Worm (Caenorhabditis elegans) whole organism, dauer: ENCODE results near the gene nlg-1.

Experiments used
- unc-62 ChIP-seq: sonication (generic microtip); optimal IDR thresholded peaks from 2 replicates; lab custom pipeline; 2017; ENCODE audit warnings: missing biosample characterization, missing genetic modification reagents, missing genetic modification characterization

nlg-1 gene

DNA sequence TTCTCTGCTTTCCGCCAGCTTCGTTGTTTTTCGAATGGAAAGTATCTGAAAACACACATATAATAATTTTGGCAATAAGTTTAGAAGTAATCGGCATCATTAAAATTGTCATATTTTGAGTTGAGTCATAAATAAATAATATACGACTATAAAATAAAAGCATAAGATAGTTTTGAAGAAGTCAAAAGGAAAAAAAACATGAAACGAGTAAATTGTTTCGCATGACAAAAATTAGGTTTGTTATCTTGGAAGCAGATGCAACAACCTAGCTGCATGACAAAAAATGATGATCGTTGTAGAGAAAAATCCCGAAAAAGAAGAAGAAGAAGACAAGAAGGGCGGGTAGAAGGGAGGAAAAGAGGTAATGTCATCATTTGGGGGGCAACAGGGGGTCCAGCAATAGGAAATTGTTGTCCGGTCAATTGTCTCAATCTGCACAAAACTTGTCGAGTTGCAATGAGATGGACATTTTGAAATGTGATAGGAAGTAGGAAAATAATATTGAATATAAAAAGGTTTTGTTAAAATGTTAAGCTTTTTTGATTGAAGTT, at the start of gene nlg-1:
TSS of gene nlg-1 (minus strand) at position 51 of the 551 bp plus-strand sequence.
- no peak for TF ChIP-seq unc-62 (GFP tag; lab: Kevin White, UChicago)

DNA sequence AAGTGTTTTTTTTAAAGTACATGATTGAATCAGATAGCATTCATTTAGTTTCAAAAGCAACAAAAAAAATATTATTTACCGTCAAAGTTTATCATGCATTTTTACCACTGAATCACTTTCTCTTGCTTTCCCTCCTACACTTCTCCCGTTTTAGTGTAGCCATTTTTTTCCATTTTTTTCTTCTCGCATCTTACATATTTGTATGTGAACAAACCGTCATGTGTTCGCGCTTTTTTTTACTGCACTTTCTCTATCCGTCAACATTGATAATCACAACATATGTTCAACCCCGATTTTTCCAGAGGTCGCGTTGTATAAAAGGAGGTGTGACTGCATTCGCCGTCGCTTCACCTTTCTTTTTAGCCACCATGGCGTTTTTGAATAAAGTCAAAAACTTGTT, 45.9 kb upstream of the nlg-1 start, which contains the start of gene gck-4:
TSS of gene gck-4 (plus strand) at position 301 of the 400 bp plus-strand sequence.
- no peak for TF ChIP-seq unc-62 (GFP tag; lab: Kevin White, UChicago)

DNA sequence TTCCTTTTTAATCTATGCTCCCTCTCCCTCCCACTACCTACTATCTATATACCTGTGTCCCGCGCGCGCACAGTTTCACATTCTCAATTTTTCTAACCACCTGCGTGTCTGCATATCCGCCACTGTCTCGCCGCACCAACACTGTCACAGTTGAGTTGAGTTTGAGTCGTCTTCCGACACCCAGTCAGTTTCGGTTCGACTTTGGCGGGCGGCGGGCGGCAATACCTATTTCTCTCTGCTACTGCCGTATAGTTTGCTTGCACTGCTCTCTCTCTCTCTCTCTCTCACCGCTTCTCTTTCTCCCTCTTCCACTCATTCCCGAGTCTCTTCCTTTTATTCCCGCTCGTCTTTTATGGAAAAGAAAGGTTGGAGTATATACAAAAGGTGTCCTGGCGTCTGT, 44.5 kb upstream of the nlg-1 start:
- TF ChIP-seq unc-62 (GFP tag; lab: Kevin White, UChicago), result no peak

DNA sequence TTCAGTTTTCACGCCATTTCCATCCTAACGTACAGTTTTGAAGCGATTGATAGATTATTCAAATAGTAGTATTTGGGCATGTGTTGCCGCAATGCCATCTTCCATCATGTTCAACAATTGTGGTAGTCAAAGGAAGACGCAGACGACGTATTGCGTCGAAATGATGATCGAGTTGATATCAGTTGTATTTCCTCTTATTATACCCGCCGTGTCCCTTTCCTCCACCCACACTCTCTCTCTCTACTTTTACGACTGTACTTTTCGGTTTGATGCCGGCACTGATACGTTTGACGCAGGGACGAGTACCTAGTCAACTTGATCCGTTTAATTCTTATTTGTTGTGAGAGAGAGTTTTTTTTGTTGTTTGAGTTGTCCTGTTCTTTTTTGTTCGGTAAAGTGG, 41.6 kb upstream of the nlg-1 start:
- TF ChIP-seq unc-62 (GFP tag; lab: Kevin White, UChicago), result no peak

DNA sequence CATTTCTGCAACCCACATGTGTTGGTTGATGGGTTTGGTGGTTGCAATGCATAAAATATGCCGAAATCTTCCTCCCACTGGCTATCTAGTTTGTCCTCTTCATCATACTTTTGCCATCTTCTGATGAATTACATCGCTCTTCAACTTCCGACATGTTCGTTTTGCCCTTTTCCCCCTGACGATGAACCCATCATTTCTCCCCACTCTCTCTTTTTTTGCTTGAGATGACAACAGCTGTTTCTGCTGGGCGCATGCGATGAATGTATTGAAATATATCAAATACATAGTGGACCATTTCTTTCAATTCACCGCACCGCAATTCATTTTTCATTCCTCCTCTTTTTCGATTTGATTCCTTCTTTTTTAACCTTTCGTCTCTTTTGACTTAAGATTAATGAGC, 40.0 kb upstream of the nlg-1 start:
- TF ChIP-seq unc-62 (GFP tag; lab: Kevin White, UChicago), result no peak

DNA sequence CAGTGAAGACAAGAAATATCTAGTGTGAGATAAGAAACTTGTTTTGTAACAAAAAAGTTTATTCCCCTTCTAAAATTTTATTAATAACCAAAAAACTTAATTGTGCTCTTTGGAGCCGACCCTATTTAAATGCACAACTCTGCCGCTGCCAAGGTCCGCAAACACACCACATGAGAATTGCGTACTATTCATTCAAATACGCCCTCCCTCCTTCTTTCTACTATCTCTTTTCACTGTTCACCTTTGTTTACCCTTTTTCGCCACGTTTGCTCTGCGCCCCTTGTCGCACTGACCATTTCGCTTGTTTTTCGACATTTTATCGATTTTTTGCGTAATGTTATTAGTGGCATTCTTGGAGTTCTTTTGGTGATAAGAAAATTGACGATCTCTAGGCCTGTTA, 38.7 kb upstream of the nlg-1 start:
- no peak for TF ChIP-seq unc-62 (GFP tag; lab: Kevin White, UChicago)

DNA sequence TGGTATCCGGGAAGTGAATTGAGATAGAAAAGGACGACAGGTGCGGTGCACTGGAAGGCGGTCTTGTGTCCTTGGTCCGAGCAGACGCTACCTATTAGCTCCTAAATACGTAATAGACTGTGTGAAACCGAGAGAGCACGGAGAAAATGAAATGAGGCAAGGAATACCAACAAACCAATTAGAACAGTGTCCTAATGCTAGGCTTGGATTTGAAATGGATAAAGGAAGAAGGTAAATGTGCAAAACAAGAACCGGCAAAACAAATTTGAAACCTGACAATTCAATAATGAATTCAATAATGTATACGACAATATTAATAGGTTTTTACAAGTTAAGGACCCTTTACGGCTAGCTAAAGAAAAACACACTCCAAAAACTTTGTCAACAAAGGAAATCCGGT, 37.8 kb upstream of the nlg-1 start, which contains the start of gene C04A11.2:
TSS of gene C04A11.2 (minus strand) at position 101 of the 400 bp plus-strand sequence.
- no peak for TF ChIP-seq unc-62 (GFP tag; lab: Kevin White, UChicago)

DNA sequence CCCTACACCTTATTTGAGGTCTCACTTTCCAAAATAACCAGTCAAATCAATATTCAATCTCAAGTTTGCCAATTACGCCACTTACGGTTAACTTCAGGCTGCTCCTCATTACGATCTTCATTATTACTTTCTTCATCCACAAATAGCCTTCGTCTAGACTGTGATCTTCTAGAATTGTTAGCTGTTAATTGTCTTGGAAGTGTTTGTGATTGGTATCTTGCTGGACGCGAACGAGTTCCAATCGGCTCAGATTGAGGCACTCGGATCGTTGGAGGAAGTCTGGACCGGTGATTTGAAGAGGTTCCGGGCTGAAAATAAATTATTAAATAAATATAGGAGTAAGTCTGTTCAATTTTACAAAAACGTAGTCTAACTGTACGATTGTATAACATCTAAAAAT, 35.9 kb upstream of the nlg-1 start:
- no peak for TF ChIP-seq unc-62 (GFP tag; lab: Kevin White, UChicago)

DNA sequence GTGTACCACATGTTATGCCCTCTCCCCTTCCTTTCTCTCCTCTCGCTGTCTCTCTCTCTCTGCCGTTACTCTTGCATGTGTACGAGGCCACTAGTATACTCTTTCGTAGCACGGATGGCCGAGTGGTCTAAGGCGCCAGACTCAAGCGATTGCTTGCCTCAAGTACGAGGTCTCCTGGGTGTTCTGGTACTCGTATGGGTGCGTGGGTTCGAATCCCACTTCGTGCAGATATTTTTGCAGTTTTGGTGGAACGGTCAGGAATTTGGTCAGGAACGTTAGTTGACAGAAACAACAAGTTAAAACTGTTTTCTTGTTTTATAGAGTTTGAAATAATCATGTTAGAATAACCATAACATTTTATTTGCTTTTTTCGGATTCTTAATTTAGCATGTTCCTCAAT, 34.5 kb upstream of the nlg-1 start:
- TF ChIP-seq unc-62 (GFP tag; lab: Kevin White, UChicago), result no peak

DNA sequence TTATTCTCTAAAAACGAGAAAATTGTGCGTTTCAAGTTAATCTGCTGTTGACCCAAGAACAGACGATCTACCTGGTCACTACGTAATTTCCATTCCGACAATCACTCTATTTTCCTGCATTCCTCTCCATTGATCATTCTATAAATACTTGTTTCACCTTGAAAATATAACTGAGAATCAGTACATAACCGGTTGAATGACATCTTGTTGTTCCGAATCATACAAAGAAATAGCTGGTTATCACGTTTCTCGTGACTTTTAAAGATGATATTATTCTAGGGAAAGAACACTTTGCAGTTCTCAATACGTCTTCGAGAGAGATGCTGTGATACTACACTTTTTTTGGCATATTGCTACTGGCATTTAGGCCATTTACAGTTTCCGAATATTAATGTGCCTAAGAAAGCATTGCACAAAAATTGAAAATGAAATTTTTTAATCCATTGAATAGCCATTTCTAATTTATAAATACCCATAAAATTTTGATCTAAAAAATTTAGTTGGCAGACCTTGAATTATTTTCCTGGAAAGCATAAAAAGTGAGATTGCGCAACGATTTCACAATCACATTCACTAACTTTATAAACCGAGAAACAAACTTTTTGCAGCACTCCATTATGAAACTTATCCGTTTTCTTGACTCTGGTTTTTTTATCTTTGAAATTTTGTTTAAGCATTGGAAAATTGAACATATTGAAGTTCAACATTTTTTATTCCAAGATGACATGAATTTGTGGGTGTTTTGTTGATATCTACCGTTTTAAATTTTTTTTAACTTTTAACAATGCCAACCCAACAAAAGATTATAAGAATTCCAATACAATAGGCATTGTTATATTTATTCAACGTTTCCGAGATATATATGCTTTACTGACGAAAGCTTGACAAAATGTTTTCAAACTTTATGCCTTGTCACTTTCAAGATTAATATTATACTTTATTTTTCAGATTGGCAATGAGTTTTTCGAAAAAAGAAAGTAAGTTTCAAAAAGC, 33.0 kb upstream of the nlg-1 start, which contains the start of gene C04A11.5:
TSS of gene C04A11.5 (plus strand) at position 943 of the 993 bp plus-strand sequence.
- no peak for TF ChIP-seq unc-62 (GFP tag; lab: Kevin White, UChicago)

DNA sequence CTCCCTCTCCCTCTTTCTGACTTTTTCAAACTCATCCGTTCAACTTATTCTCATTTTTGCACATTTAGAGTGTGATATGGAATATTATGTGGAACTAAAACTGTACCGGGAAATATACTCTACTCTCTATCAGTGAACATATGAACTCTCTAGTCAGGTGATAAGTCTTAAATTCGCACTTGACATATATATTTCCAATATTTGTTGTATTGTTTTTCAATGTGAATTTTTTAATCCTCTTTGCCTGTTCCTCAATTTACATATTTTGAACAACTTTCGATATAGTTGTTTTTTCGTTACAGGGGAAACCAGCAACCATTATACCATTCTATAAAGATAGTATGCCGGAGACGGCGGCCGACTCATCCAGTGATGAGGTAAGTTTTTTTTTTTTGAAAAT, 29.2 kb upstream of the nlg-1 start, which contains the start of gene C04A11.1:
TSS of gene C04A11.1 (plus strand) at position 301 of the 400 bp plus-strand sequence.
- TF ChIP-seq unc-62 (GFP tag; lab: Kevin White, UChicago), result no peak

DNA sequence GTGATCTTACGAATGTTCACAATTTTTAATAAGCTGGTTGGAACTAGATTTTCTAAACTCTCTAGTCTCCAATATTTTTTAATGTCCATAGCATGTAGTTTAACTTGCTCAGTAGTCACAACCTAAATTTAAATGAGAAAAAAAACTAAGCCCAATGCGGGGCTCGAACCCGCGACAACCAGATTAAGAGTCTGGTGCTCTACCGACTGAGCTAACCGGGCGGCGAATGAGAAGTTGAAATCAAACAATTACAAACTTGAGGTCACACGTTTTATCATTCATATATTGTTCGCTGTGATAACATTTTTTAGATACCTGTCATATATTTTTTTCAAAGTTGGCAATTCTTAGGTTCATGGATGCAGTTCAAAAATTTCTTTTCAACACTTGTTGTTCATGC, 24.8 kb upstream of the nlg-1 start:
- TF ChIP-seq unc-62 (GFP tag; lab: Kevin White, UChicago), result no peak

DNA sequence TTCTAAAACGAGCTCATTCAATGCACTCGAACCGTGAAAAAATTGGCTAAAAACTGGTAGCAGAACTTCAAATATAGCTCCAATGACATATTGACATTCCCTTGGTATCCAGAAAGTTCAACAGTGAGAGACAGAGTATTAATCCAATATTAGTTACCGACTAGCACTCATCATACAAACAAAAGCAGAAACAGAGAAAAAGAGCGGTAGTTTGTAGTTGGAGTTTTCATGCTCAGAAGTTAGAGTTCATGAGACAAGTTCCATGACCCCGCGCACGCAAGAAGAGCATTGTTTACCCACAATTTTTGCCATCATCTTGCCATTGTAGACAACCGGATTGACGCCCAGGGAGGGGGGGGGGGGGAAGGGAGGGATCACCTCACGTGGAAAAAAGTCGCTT, 23.3 kb upstream of the nlg-1 start:
- no peak for TF ChIP-seq unc-62 (GFP tag; lab: Kevin White, UChicago)

DNA sequence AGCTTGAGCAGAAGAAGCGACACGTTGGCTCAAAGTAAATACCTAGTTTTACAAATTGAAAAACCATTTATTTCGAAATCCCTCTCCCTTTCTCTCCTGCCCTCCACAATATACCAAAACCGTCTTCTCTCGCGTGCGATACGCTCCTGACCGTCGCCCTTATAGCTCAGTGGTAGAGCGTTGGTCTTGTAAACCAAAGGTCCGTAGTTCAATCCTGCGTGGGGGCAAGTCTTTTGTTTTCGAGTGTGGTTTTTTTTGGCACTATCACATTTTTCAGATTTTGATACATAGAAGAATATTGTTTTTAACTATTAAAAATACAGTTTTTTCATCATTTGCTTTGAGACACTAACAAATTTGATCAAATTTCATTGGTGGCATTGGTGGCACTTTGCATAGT, 22.6 kb upstream of the nlg-1 start:
- TF ChIP-seq unc-62 (GFP tag; lab: Kevin White, UChicago), result no peak

DNA sequence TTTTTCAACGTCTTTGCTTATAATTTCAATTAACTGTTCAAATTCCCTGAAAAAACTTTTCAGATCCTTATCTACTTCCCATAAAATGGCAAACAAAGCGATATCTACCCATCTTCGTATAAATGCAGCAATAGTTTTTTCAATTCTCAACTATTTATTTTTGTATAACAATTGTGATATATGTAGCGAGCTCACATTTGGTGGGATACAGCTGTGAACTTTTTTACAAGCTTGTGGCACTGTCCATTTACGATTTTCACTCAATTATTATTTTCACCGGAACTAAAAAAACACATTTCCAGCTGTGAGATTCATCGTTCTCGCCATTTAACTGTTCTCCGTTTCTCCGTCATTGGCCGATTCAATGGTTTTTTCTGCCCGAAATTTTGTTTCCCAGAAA, 19.8 kb upstream of the nlg-1 start, which contains the start of gene C40C9.4:
TSS of gene C40C9.4 (plus strand) at position 301 of the 400 bp plus-strand sequence.
- TF ChIP-seq unc-62 (GFP tag; lab: Kevin White, UChicago), result no peak

DNA sequence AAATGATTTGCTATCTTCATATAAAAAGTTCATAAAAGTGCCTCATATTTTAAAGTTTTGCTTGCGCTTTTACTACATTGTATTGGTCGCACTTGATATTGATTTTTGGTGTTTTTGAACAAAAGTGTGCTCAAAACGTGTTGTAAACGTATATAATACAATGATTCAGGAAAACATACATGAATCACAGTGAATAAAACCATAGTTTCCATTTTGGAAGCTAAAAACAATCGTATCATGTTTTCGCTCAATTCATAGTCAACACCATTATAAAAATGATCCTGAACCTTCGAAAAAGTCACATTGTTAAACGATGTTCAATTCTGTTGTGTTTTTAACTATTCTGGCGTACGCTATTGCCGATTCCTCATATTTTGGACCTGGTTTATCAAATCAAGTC, 16.3 kb upstream of the nlg-1 start, which contains the start of gene C40C9.3:
TSS of gene C40C9.3 (plus strand) at position 301 of the 400 bp plus-strand sequence.
- TF ChIP-seq unc-62 (GFP tag; lab: Kevin White, UChicago), result no peak
